Worm (Caenorhabditis elegans): ENCODE results near the gene gop-2.

Gene gop-2

ce11 chrIII:5217511-5217910 lies 41.3 kb upstream of the gop-2 start, which contains the start of gene cutl-19:
cutl-19 (minus strand) TSS chrIII:5217611.
- TF ChIP-seq alr-1 (tag; optimal IDR thresholded peaks at IDR 0.05), result no peak
- TF ChIP-seq elt-1 (tag; optimal IDR thresholded peaks at IDR 0.05), result no peak
- no peak for TF ChIP-seq lin-11 (tag; optimal IDR thresholded peaks at IDR 0.05)
- no peak for TF ChIP-seq ZK546.5 (tag; optimal IDR thresholded peaks at IDR 0.05)
- no peak for TF ChIP-seq unc-39 (tag; optimal IDR thresholded peaks at IDR 0.05)
- TF ChIP-seq nhr-6 (tag; optimal IDR thresholded peaks at IDR 0.05), result no peak
- TF ChIP-seq ceh-82 (tag; optimal IDR thresholded peaks at IDR 0.05), result no peak
- TF ChIP-seq ama-1 (optimal IDR thresholded peaks at IDR 0.05), result no peak
- TF ChIP-seq zag-1 (tag; optimal IDR thresholded peaks at IDR 0.05), result no peak
- TF ChIP-seq mbf-1 (tag; optimal IDR thresholded peaks at IDR 0.05), result no peak
- TF ChIP-seq crh-2 (tag; optimal IDR thresholded peaks at IDR 0.05), result no peak
- TF ChIP-seq snpc-4 (tag; optimal IDR thresholded peaks at IDR 0.05), result no peak
- TF ChIP-seq F13H6.1 (tag; optimal IDR thresholded peaks at IDR 0.05), result no peak
- TF ChIP-seq mab-5 (tag; optimal IDR thresholded peaks at IDR 0.05), result no peak
- no peak for TF ChIP-seq fos-1 (tag; optimal IDR thresholded peaks at IDR 0.05)
- no peak for TF ChIP-seq egl-27 (tag; optimal IDR thresholded peaks at IDR 0.05)

ce11 chrIII:5218687-5219086 lies 40.1 kb upstream of the gop-2 start, which contains the start of gene ZC155.2:
ZC155.2 (plus strand) TSS chrIII:5218987.
- TF ChIP-seq nhr-12 (tag; optimal IDR thresholded peaks at IDR 0.05) (no peak), nhr-77 (tag; optimal IDR thresholded peaks at IDR 0.05) (no peak), mab-5 (tag; optimal IDR thresholded peaks at IDR 0.05) (peak; percentile 23), Y55F3AM.14 (GFP tag; optimal IDR thresholded peaks at IDR 0.05) (no peak), sem-4 (tag; optimal IDR thresholded peaks at IDR 0.05) (no peak)

ce11 chrIII:5221820-5222219 lies 37.0 kb upstream of the gop-2 start:
- TF ChIP-seq fos-1 (tag; optimal IDR thresholded peaks at IDR 0.05) (no peak), lin-13 (GFP tag; optimal IDR thresholded peaks at IDR 0.05) (no peak), lsy-2 (tag; optimal IDR thresholded peaks at IDR 0.05) (no peak), ztf-11 (tag; optimal IDR thresholded peaks at IDR 0.05) (no peak), sem-4 (tag; optimal IDR thresholded peaks at IDR 0.05) (no peak), unc-39 (tag; optimal IDR thresholded peaks at IDR 0.05) (no peak), lin-39 (tag; optimal IDR thresholded peaks at IDR 0.05) (no peak), R02D3.7 (tag; optimal IDR thresholded peaks at IDR 0.05) (no peak), elt-3 (tag; optimal IDR thresholded peaks at IDR 0.05) (no peak), nhr-6 (tag; optimal IDR thresholded peaks at IDR 0.05) (no peak), C34F6.9 (tag; optimal IDR thresholded peaks at IDR 0.05) (no peak), ceh-16 (tag; optimal IDR thresholded peaks at IDR 0.05) (no peak), aly-2 (tag; optimal IDR thresholded peaks at IDR 0.05) (no peak)

ce11 chrIII:5222777-5223176 lies 36.0 kb upstream of the gop-2 start:
- TF ChIP-seq egl-27 (tag; optimal IDR thresholded peaks at IDR 0.05) (no peak), unc-62 (GFP tag; optimal IDR thresholded peaks at IDR 0.05) (no peak), lsy-2 (tag; optimal IDR thresholded peaks at IDR 0.05) (no peak), sma-3 (GFP tag; optimal IDR thresholded peaks at IDR 0.05) (no peak), F13H6.1 (tag; optimal IDR thresholded peaks at IDR 0.05) (peak; percentile 60), sem-4 (tag; optimal IDR thresholded peaks at IDR 0.05) (no peak), ama-1 (optimal IDR thresholded peaks at IDR 0.05) (no peak), snpc-4 (tag; optimal IDR thresholded peaks at IDR 0.05) (no peak), mab-5 (tag; optimal IDR thresholded peaks at IDR 0.05) (no peak), blmp-1 (tag; optimal IDR thresholded peaks at IDR 0.05; ENCODE audit: insufficient read depth) (no peak), nhr-129 (tag; optimal IDR thresholded peaks at IDR 0.05) (peak; percentile 62)

- TF ChIP-seq fos-1 (tag; optimal IDR thresholded peaks at IDR 0.05) (peak; percentile 94), unc-39 (tag; optimal IDR thresholded peaks at IDR 0.05) (no peak), Y55F3AM.14 (GFP tag; optimal IDR thresholded peaks at IDR 0.05) (no peak), C34F6.9 (tag; optimal IDR thresholded peaks at IDR 0.05) (peak; percentile 51), sem-4 (tag; optimal IDR thresholded peaks at IDR 0.05) (no peak), mab-5 (tag; optimal IDR thresholded peaks at IDR 0.05) (no peak), ama-1 (optimal IDR thresholded peaks at IDR 0.05) (no peak), unc-62 (GFP tag; optimal IDR thresholded peaks at IDR 0.05) (no peak), sma-9 (GFP tag; optimal IDR thresholded peaks at IDR 0.05) (no peak), sma-9 (tag; optimal IDR thresholded peaks at IDR 0.05) (no peak), zag-1 (tag; optimal IDR thresholded peaks at IDR 0.05) (no peak), sma-3 (GFP tag; optimal IDR thresholded peaks at IDR 0.05) (peak; percentile 47), dmd-4 (tag; optimal IDR thresholded peaks at IDR 0.05) (no peak), nhr-129 (tag; optimal IDR thresholded peaks at IDR 0.05) (peak; percentile 61), unc-55 (GFP tag; optimal IDR thresholded peaks at IDR 0.05) (peak; percentile 63), nhr-23 (tag; optimal IDR thresholded peaks at IDR 0.05) (no peak), blmp-1 (tag; optimal IDR thresholded peaks at IDR 0.05; ENCODE audit: insufficient read depth) (no peak)
Observed at ce11 chrIII:5224908-5225307, 33.9 kb upstream of the gop-2 start.

All from whole organism, L2 larva.